Worm (Caenorhabditis elegans): ENCODE measurements around the gene F54H12.4.

- TF ChIP-seq lin-54 (GFP tag; optimal IDR thresholded peaks at IDR 0.05) (no peak), tbp1 (GFP tag; optimal IDR thresholded peaks at IDR 0.05) (no peak), nhr-27 (tag; optimal IDR thresholded peaks at IDR 0.05) (no peak), unc-130 (GFP tag; optimal IDR thresholded peaks at IDR 0.05) (no peak), mxl-1 (tag; optimal IDR thresholded peaks at IDR 0.05) (no peak), ets-4 (GFP tag; optimal IDR thresholded peaks at IDR 0.05) (no peak), pha-4 (tag; optimal IDR thresholded peaks at IDR 0.05) (no peak), him-1 (tag; optimal IDR thresholded peaks at IDR 0.05) (no peak), ama-1 (optimal IDR thresholded peaks at IDR 0.05) (no peak), ama-1 (GFP tag; optimal IDR thresholded peaks at IDR 0.05) (no peak)
Measured at ce11 chrIII:7979659-7980058, 17.1 kb upstream of the F54H12.4 start, which contains the start of gene clp-1.
